Worm (Caenorhabditis elegans) whole organism, mixed stage, embryonic: ENCODE results near the gene vit-6.

Experiments
- blmp-1 ChIP-seq: fragments of 150-350 bp; optimal IDR thresholded peaks from 2 replicates; lab custom pipeline; 2014; ENCODE audit warnings: missing biosample characterization, missing genetic modification characterization
- elt-3 ChIP-seq: fragments of 150-350 bp; optimal IDR thresholded peaks from 2 replicates; lab custom pipeline; 2014; ENCODE audit warnings: missing biosample characterization, missing genetic modification characterization
- lin-13 ChIP-seq: fragments of 150-350 bp; optimal IDR thresholded peaks from 2 replicates; lab custom pipeline; 2014; ENCODE audit warnings: missing biosample characterization, missing genetic modification characterization
- nhr-12 ChIP-seq: fragments of 150-350 bp; optimal IDR thresholded peaks from 2 replicates; lab custom pipeline; 2014; ENCODE audit warnings: missing biosample characterization, missing genetic modification characterization
- nhr-237 ChIP-seq: fragments of 150-350 bp; optimal IDR thresholded peaks from 2 replicates; lab custom pipeline; 2014; ENCODE audit warnings: missing biosample characterization, missing genetic modification characterization
- nhr-76 ChIP-seq: sonication (generic microtip); optimal IDR thresholded peaks from 2 replicates; lab custom pipeline; 2017; ENCODE audit warnings: missing biosample characterization, missing genetic modification characterization
- snpc-4 ChIP-seq: fragments of 150-350 bp; optimal IDR thresholded peaks from 2 replicates; lab custom pipeline; 2014; ENCODE audit warnings: missing biosample characterization, missing genetic modification characterization
- tbx-8 ChIP-seq: fragments of 200-800 bp; sonication (Bioruptor generic); optimal IDR thresholded peaks from 2 replicates; lab custom pipeline; 2018; ENCODE audit warnings: mild to moderate bottlenecking, missing genetic modification characterization, moderate library complexity, missing compliant biosample characterization
- ztf-11 ChIP-seq: fragments of 150-350 bp; optimal IDR thresholded peaks from 2 replicates; lab custom pipeline; 2014; ENCODE audit warnings: missing biosample characterization, missing genetic modification characterization

ce11 chrIV:8268024-8268423 is 7.1 kb downstream of the vit-6 start, which contains the start of the genes K07H8.5 and K07H8.8:
- TF ChIP-seq nhr-12 = no peak
- TF ChIP-seq nhr-76 (tag; lab: Kevin White, UChicago) = no peak
- no peak for TF ChIP-seq blmp-1
- no peak for TF ChIP-seq snpc-4 (tag; lab: Kevin White, UChicago)
- no peak for TF ChIP-seq elt-3 (tag; lab: Kevin White, UChicago)
- no peak for TF ChIP-seq ztf-11 (tag; lab: Kevin White, UChicago)
- TF ChIP-seq lin-13 (tag; lab: Kevin White, UChicago) = no peak
- no peak for TF ChIP-seq tbx-8 (GFP tag; lab: Kevin White, UChicago)
- TF ChIP-seq nhr-237 (tag; lab: Kevin White, UChicago) = no peak
